Fruit fly (Drosophila melanogaster): ENCODE data around the gene Mst27D.

The Mst27D gene

dm6 chr2L:7043039-7043905, 17.4 kb downstream of the Mst27D start (continued):
- 0 out of 3 replicates have a peak, but pooled peaks have one; percentile 41 for TF ChIP-seq so (GFP tag; IDR thresholded peaks at IDR 0.05)
- TF ChIP-seq Ets97D (GFP tag; optimal IDR thresholded peaks at IDR 0.05) = no peak
- peak; percentile 76 for TF ChIP-seq CG2875 (GFP tag; optimal IDR thresholded peaks at IDR 0.05)
- TF ChIP-seq NFAT (GFP tag; IDR thresholded peaks at IDR 0.05) = 0 out of 2 replicates have a peak, but pooled peaks have one; percentile 24
- TF ChIP-seq Doc3 (GFP tag; IDR thresholded peaks at IDR 0.05; ENCODE audit: partially characterized antibody) = no peak
- peak; percentile 20 for TF ChIP-seq pros (GFP tag; optimal IDR thresholded peaks at IDR 0.05)
- peak; percentile 35 for TF ChIP-seq CG2120 (GFP tag; optimal IDR thresholded peaks at IDR 0.05)
- TF ChIP-seq CG3407 (GFP tag; optimal IDR thresholded peaks at IDR 0.05) = peak; percentile 61
- peak in 1 of 2 experiments; percentile 72 for TF ChIP-seq Hr78 (GFP tag; optimal IDR thresholded peaks at IDR 0.05)
- no peak for TF ChIP-seq vfl (GFP tag; optimal IDR thresholded peaks at IDR 0.05)
- peak; percentile 21 for TF ChIP-seq CG13424 (tag; optimal IDR thresholded peaks at IDR 0.05)
- no peak for TF ChIP-seq CHES-1-like (GFP tag; optimal IDR thresholded peaks at IDR 0.05)
- peak; percentile 37 for TF ChIP-seq CG11398 (GFP tag; optimal IDR thresholded peaks at IDR 0.05)
- TF ChIP-seq CG5953 (GFP tag; IDR thresholded peaks at IDR 0.05) = 0 out of 2 replicates have a peak, but pooled peaks have one; percentile 9
- no peak for TF ChIP-seq Taf1 (GFP tag; IDR thresholded peaks at IDR 0.05)
- no peak for TF ChIP-seq Atf3 (GFP tag; optimal IDR thresholded peaks at IDR 0.05)
- TF ChIP-seq CG18262 (tag; optimal IDR thresholded peaks at IDR 0.05) = peak; percentile 47
- no peak for TF ChIP-seq fd3F (GFP tag; optimal IDR thresholded peaks at IDR 0.05)
- TF ChIP-seq repo (GFP tag; optimal IDR thresholded peaks at IDR 0.05) = no peak
- TF ChIP-seq tup (GFP tag; optimal IDR thresholded peaks at IDR 0.05) = no peak
- TF ChIP-seq CG9727 (GFP tag; optimal IDR thresholded peaks at IDR 0.05) = peak; percentile 13
- TF ChIP-seq ind (GFP tag; optimal IDR thresholded peaks at IDR 0.05) = peak; percentile 18
- TF ChIP-seq odd (GFP tag; optimal IDR thresholded peaks at IDR 0.05) = peak; percentile 11
- no peak for TF ChIP-seq Sry-β (GFP tag; optimal IDR thresholded peaks at IDR 0.05)
- TF ChIP-seq CG12659 (GFP tag; optimal IDR thresholded peaks at IDR 0.05) = no peak
- TF ChIP-seq nerfin-1 (tag; optimal IDR thresholded peaks at IDR 0.05) = peak; percentile 41
- no peak for TF ChIP-seq CG7786 (GFP tag; optimal IDR thresholded peaks at IDR 0.05)
- TF ChIP-seq CG31224 (GFP tag; IDR thresholded peaks at IDR 0.05) = no peak
- TF ChIP-seq zen2 (GFP tag; IDR thresholded peaks at IDR 0.05; ENCODE audit: partially characterized antibody) = no peak
- TF ChIP-seq stc (GFP tag; IDR thresholded peaks at IDR 0.05) = no peak
- peak; percentile 6 for TF ChIP-seq CG13775 (GFP tag; optimal IDR thresholded peaks at IDR 0.05)
- peak; percentile 28 for TF ChIP-seq CG30403 (GFP tag; optimal IDR thresholded peaks at IDR 0.05)
- peak; percentile 22 for TF ChIP-seq CG13123 (GFP tag; optimal IDR thresholded peaks at IDR 0.05)
- TF ChIP-seq seq (GFP tag; IDR thresholded peaks at IDR 0.05) = peak; percentile 66
- no peak for TF ChIP-seq CG1832 (GFP tag; optimal IDR thresholded peaks at IDR 0.05)
- no peak for TF ChIP-seq tgo (GFP tag; IDR thresholded peaks at IDR 0.05)
- TF ChIP-seq CG11247 (GFP tag; IDR thresholded peaks at IDR 0.05) = 0 out of 2 replicates have a peak, but pooled peaks have one; percentile 12
- TF ChIP-seq CG2889 (GFP tag; IDR thresholded peaks at IDR 0.05) = 0 out of 3 replicates have a peak, but pooled peaks have one; percentile 51
- no peak for TF ChIP-seq hb (GFP tag; IDR thresholded peaks at IDR 0.05; ENCODE audit: partially characterized antibody)
- no peak for TF ChIP-seq Elba2 (GFP tag; optimal IDR thresholded peaks at IDR 0.05)
- TF ChIP-seq Drgx (GFP tag; IDR thresholded peaks at IDR 0.05) = 0 out of 2 replicates have a peak, but pooled peaks have one; percentile 10
- TF ChIP-seq bab2 (GFP tag; optimal IDR thresholded peaks at IDR 0.05) = peak; percentile 24
- peak; percentile 41 for TF ChIP-seq CG12299 (tag; optimal IDR thresholded peaks at IDR 0.05)
- no peak for TF ChIP-seq E2f2 (GFP tag; IDR thresholded peaks at IDR 0.05)
- no peak for TF ChIP-seq Ptx1 (GFP tag; IDR thresholded peaks at IDR 0.05)
- peak; percentile 78 for TF ChIP-seq CG32772 (GFP tag; IDR thresholded peaks at IDR 0.05)
- TF ChIP-seq tx (GFP tag; optimal IDR thresholded peaks at IDR 0.05) = no peak
- no peak for TF ChIP-seq CG18619 (GFP tag; optimal IDR thresholded peaks at IDR 0.05)
- 0 out of 2 replicates have a peak, but pooled peaks have one; percentile 7 for TF ChIP-seq HLH3B (GFP tag; IDR thresholded peaks at IDR 0.05)

Measured in whole organism, embryonic.